Worm (Caenorhabditis elegans) whole organism, L2 larva: ENCODE data around the gene F54D12.10.

Source experiments
- C34F6.9 ChIP-seq: fragments of 150-350 bp; optimal IDR thresholded peaks from 2 replicates; lab custom pipeline; 2014; ENCODE audit warnings: missing biosample characterization, missing genetic modification characterization
- F13H6.1 ChIP-seq: sonication (generic microtip); optimal IDR thresholded peaks from 2 replicates; lab custom pipeline; 2016; ENCODE audit warnings: missing genetic modification characterization, missing compliant biosample characterization
- R02D3.7 ChIP-seq: fragments of 150-350 bp; optimal IDR thresholded peaks from 2 replicates; lab custom pipeline; 2014; ENCODE audit warnings: missing biosample characterization, missing genetic modification characterization
- Y55F3AM.14 ChIP-seq: fragments of 200-800 bp; sonication (Bioruptor generic); optimal IDR thresholded peaks from 2 replicates; lab custom pipeline; 2018; ENCODE audit warnings: mild to moderate bottlenecking, missing genetic modification characterization, missing compliant biosample characterization
- alr-1 ChIP-seq: fragments of 150-350 bp; optimal IDR thresholded peaks from 2 replicates; lab custom pipeline; 2014; ENCODE audit warnings: missing biosample characterization, missing genetic modification characterization
- aly-2 ChIP-seq: fragments of 150-350 bp; optimal IDR thresholded peaks from 2 replicates; lab custom pipeline; 2014; ENCODE audit warnings: missing biosample characterization, missing genetic modification characterization
- ama-1 ChIP-seq: fragments of 150-350 bp; optimal IDR thresholded peaks from 2 replicates; lab custom pipeline; 2018; ENCODE audit warnings: inconsistent platforms
- blmp-1 ChIP-seq: sonication (generic microtip); optimal IDR thresholded peaks from 2 replicates; lab custom pipeline; 2017; ENCODE audit warnings: missing genetic modification characterization, mild to moderate bottlenecking, missing compliant biosample characterization, antibody characterized with exemption, moderate library complexity; ENCODE audit not compliant: insufficient read depth
- ceh-16 ChIP-seq: fragments of 150-350 bp; optimal IDR thresholded peaks from 2 replicates; lab custom pipeline; 2014; ENCODE audit warnings: missing biosample characterization, missing genetic modification characterization
- ceh-82 ChIP-seq: fragments of 150-350 bp; optimal IDR thresholded peaks from 2 replicates; lab custom pipeline; 2014; ENCODE audit warnings: missing biosample characterization, missing genetic modification characterization
- crh-2 ChIP-seq: sonication (generic microtip); optimal IDR thresholded peaks from 2 replicates; lab custom pipeline; 2017; ENCODE audit warnings: missing biosample characterization, missing genetic modification characterization
- dmd-4 ChIP-seq: sonication (generic microtip); optimal IDR thresholded peaks from 2 replicates; lab custom pipeline; 2017; ENCODE audit warnings: missing biosample characterization, missing genetic modification characterization
- egl-27 ChIP-seq: sonication (generic microtip); optimal IDR thresholded peaks from 3 replicates; lab custom pipeline; 2017; ENCODE audit warnings: missing biosample characterization, missing genetic modification reagents, missing genetic modification characterization
- elt-1 ChIP-seq: fragments of 150-350 bp; optimal IDR thresholded peaks from 2 replicates; lab custom pipeline; 2014; ENCODE audit warnings: missing biosample characterization, missing genetic modification characterization
- mbf-1 ChIP-seq: sonication (generic microtip); optimal IDR thresholded peaks from 2 replicates; lab custom pipeline; 2017; ENCODE audit warnings: missing biosample characterization, missing genetic modification characterization
- mdl-1 ChIP-seq, 2 experiments: fragments of 150-350 bp in 1 of 2; sonication (generic microtip) in 1 of 2; optimal IDR thresholded peaks; 2 replicates each; lab custom pipeline; 2017; ENCODE audit warnings: missing biosample characterization in 2 of 2, missing genetic modification characterization in 2 of 2
- nhr-10 ChIP-seq: sonication (generic microtip); optimal IDR thresholded peaks from 2 replicates; lab custom pipeline; 2017; ENCODE audit warnings: missing biosample characterization, missing genetic modification characterization
- nhr-11 ChIP-seq: fragments of 150-350 bp; optimal IDR thresholded peaks from 2 replicates; lab custom pipeline; 2014; ENCODE audit warnings: missing biosample characterization, missing genetic modification characterization
- nhr-12 ChIP-seq: fragments of 150-350 bp; optimal IDR thresholded peaks from 2 replicates; lab custom pipeline; 2014; ENCODE audit warnings: missing biosample characterization, missing genetic modification characterization
- nhr-129 ChIP-seq: fragments of 150-350 bp; optimal IDR thresholded peaks from 2 replicates; lab custom pipeline; 2014; ENCODE audit warnings: missing biosample characterization, missing genetic modification characterization
- nhr-21 ChIP-seq: fragments of 150-350 bp; optimal IDR thresholded peaks from 2 replicates; lab custom pipeline; 2014; ENCODE audit warnings: missing biosample characterization, missing genetic modification characterization
- nhr-237 ChIP-seq: fragments of 150-350 bp; optimal IDR thresholded peaks from 2 replicates; lab custom pipeline; 2014; ENCODE audit warnings: missing biosample characterization, missing genetic modification characterization
- nhr-25 ChIP-seq: fragments of 150-350 bp; sonication (generic microtip); optimal IDR thresholded peaks from 3 replicates; lab custom pipeline; 2014; ENCODE audit warnings: missing biosample characterization, missing genetic modification characterization
- nhr-6 ChIP-seq: fragments of 150-350 bp; optimal IDR thresholded peaks from 2 replicates; lab custom pipeline; 2014; ENCODE audit warnings: missing biosample characterization, missing genetic modification characterization
- nhr-77 ChIP-seq: fragments of 150-350 bp; optimal IDR thresholded peaks from 2 replicates; lab custom pipeline; 2014; ENCODE audit warnings: missing biosample characterization, missing genetic modification characterization
- sma-3 ChIP-seq: sonication (generic microtip); optimal IDR thresholded peaks from 2 replicates; lab custom pipeline; 2016; ENCODE audit warnings: missing genetic modification reagents, missing genetic modification characterization, missing compliant biosample characterization
- sma-9 ChIP-seq, 2 experiments: fragments of 150-350 bp in 1 of 2; sonication (generic microtip) in 1 of 2; optimal IDR thresholded peaks; 2 replicates each; lab custom pipeline; 2014 to 2016; ENCODE audit warnings: missing genetic modification characterization in 2 of 2, mild to moderate bottlenecking in 1 of 2, missing biosample characterization in 1 of 2, missing compliant biosample characterization in 1 of 2, missing genetic modification reagents in 1 of 2, moderate library complexity in 1 of 2
- snpc-4 ChIP-seq: fragments of 150-350 bp; optimal IDR thresholded peaks from 2 replicates; lab custom pipeline; 2014; ENCODE audit warnings: missing biosample characterization, missing genetic modification characterization
- unc-39 ChIP-seq: fragments of 150-350 bp; optimal IDR thresholded peaks from 2 replicates; lab custom pipeline; 2014; ENCODE audit warnings: missing biosample characterization, missing genetic modification characterization
- unc-62 ChIP-seq: fragments of 150-350 bp; optimal IDR thresholded peaks from 2 replicates; lab custom pipeline; 2014; ENCODE audit warnings: missing biosample characterization, missing genetic modification reagents, missing genetic modification characterization
- zag-1 ChIP-seq: fragments of 150-350 bp; optimal IDR thresholded peaks from 2 replicates; lab custom pipeline; 2014; ENCODE audit warnings: missing biosample characterization, missing genetic modification characterization
- ztf-1 ChIP-seq: fragments of 200-800 bp; sonication (Bioruptor generic); conservative IDR thresholded peaks from 2 replicates; pipeline ENCODE4 v1.3.6; 2022; ENCODE audit warnings: missing genetic modification characterization, missing compliant biosample characterization
- ztf-11 ChIP-seq: sonication (generic microtip); optimal IDR thresholded peaks from 2 replicates; lab custom pipeline; 2017; ENCODE audit warnings: missing biosample characterization, missing genetic modification characterization

Gene F54D12.10

ce11 chrII:1378259-1378658, at the start of gene F54D12.10:
Gene F54D12.10 (minus strand): TSS chrII:1378359.
- TF ChIP-seq crh-2 (tag; lab: Kevin White, UChicago) (no peak), snpc-4 (no peak), nhr-129 (no peak), ztf-11 (tag; lab: Kevin White, UChicago) (no peak), ceh-82 (no peak), sma-3 (no peak), unc-39 (tag; lab: Kevin White, UChicago) (no peak), nhr-12 (no peak), nhr-10 (tag; lab: Kevin White, UChicago) (no peak), aly-2 (tag; lab: Kevin White, UChicago) (no peak), nhr-25 (tag; lab: Kevin White, UChicago) (no peak), dmd-4 (tag; lab: Kevin White, UChicago) (no peak), ztf-1 (no peak), blmp-1 (tag; lab: Kevin White, UChicago) (no peak), R02D3.7 (tag; lab: Kevin White, UChicago) (no peak), ama-1 (no peak), alr-1 (tag; lab: Kevin White, UChicago) (no peak), nhr-11 (tag; lab: Kevin White, UChicago) (no peak), nhr-237 (no peak)

ce11 chrII:1423660-1424059, 45.5 kb upstream of the F54D12.10 start, which contains the start of gene Y51H7C.10:
Gene Y51H7C.10 (minus strand): TSS chrII:1423760.
- TF ChIP-seq blmp-1 (tag; lab: Kevin White, UChicago) (no peak), unc-62 (GFP tag; lab: Kevin White, UChicago) (no peak), F13H6.1 (tag; lab: Kevin White, UChicago) (no peak), nhr-21 (tag; lab: Kevin White, UChicago) (no peak), dmd-4 (tag; lab: Kevin White, UChicago) (no peak), ceh-82 (no peak), snpc-4 (no peak), mbf-1 (tag; lab: Kevin White, UChicago) (no peak), mdl-1 (tag; optimal IDR thresholded peaks at IDR 0.05; lab: Kevin White, UChicago) (no peak), C34F6.9 (tag; lab: Kevin White, UChicago) (no peak), sma-9 (GFP tag; optimal IDR thresholded peaks at IDR 0.05; lab: Kevin White, UChicago) (no peak), sma-9 (tag; optimal IDR thresholded peaks at IDR 0.05; lab: Kevin White, UChicago) (no peak), elt-1 (tag; lab: Kevin White, UChicago) (no peak), Y55F3AM.14 (GFP tag; lab: Kevin White, UChicago) (no peak), nhr-6 (tag; lab: Kevin White, UChicago) (no peak)

ce11 chrII:1420806-1421463, 42.8 kb upstream of the F54D12.10 start:
- TF ChIP-seq nhr-25 (tag; lab: Kevin White, UChicago), result no peak
- no peak for TF ChIP-seq F13H6.1 (tag; lab: Kevin White, UChicago)
- TF ChIP-seq ceh-16 (tag; lab: Kevin White, UChicago), result no peak
- no peak for TF ChIP-seq mbf-1 (tag; lab: Kevin White, UChicago)
- TF ChIP-seq nhr-12, result no peak
- no peak for TF ChIP-seq nhr-6 (tag; lab: Kevin White, UChicago)
- TF ChIP-seq mdl-1 (tag; optimal IDR thresholded peaks at IDR 0.05; lab: Kevin White, UChicago), result no peak
- TF ChIP-seq egl-27 (tag; lab: Kevin White, UChicago), result no peak
- no peak for TF ChIP-seq ztf-1
- no peak for TF ChIP-seq zag-1 (tag; lab: Kevin White, UChicago)
- no peak for TF ChIP-seq unc-62 (GFP tag; lab: Kevin White, UChicago)
- no peak for TF ChIP-seq dmd-4 (tag; lab: Kevin White, UChicago)
- TF ChIP-seq, all 48 proteins: peak for 0

ce11 chrII:1419994-1420393, 41.8 kb upstream of the F54D12.10 start:
- TF ChIP-seq nhr-77 (tag; lab: Kevin White, UChicago), result no peak
- TF ChIP-seq, all 48 proteins: peak for 0

ce11 chrII:1412359-1412907, 34.3 kb upstream of the F54D12.10 start, which contains the start of gene alkb-1:
Gene alkb-1 (plus strand): TSS chrII:1412409.
- TF ChIP-seq unc-62 (GFP tag; lab: Kevin White, UChicago), result no peak
- no peak for TF ChIP-seq nhr-237
- no peak for TF ChIP-seq nhr-10 (tag; lab: Kevin White, UChicago)
- TF ChIP-seq, all 48 proteins: peak for 0
